Worm (Caenorhabditis elegans): ENCODE measurements around the gene dhs-16.

DNA sequence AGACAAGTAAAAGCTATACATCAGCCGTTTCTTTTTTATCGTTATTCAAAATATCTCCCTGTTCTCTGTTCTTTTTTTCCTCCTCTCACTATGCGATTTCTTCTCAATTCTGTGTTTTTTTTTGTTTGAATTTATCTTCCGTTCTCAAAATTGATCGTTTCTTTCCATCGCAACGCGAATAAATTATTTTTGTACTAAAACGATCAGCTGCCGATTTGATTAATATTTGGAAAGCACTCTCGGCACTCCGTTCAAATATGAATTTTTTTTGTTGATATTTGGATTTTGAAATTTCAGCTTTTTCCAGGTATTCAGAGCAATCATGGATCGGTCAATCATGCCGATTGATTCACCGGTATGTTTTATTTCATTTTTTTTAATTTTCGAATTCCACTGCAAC, 40.4 kb upstream of the dhs-16 start, which contains the start of gene pst-1:
- no peak for TF ChIP-seq tbx-2 (tag; optimal IDR thresholded peaks at IDR 0.05)
- no peak for TF ChIP-seq sptf-1 (tag; optimal IDR thresholded peaks at IDR 0.05)
- TF ChIP-seq unc-98 (GFP tag; IDR thresholded peaks at IDR 0.05), result no peak
- TF ChIP-seq nhr-237 (tag; optimal IDR thresholded peaks at IDR 0.05), result no peak

All from whole organism, L1 larva.